Fruit fly (Drosophila melanogaster) whole organism, embryonic: ENCODE results near the gene Hs6st.
A peak's percentile ranks its signal among the peaks of the same experiment; 100 is the strongest.

ENCODE experiments used
- Ada2b ChIP-seq: fragments of 200-800 bp; sonication (Bioruptor generic); IDR thresholded peaks from 2 replicates; pipeline ENCODE4 v1.3.6; 2022; ENCODE audit warnings: missing biosample characterization, missing genetic modification characterization
- CG10209 ChIP-seq: fragments of 200-800 bp; sonication (Bioruptor generic); optimal IDR thresholded peaks from 3 replicates; lab custom pipeline; 2017; ENCODE audit warnings: missing biosample characterization, mild to moderate bottlenecking, missing genetic modification characterization, missing genetic modification reagents
- CG10267 ChIP-seq: fragments of 200-800 bp; sonication (Bioruptor generic); optimal IDR thresholded peaks from 2 replicates; lab custom pipeline; 2018; ENCODE audit warnings: missing biosample characterization, mild to moderate bottlenecking, missing genetic modification characterization, moderate library complexity
- CG10959 ChIP-seq: fragments of 200-800 bp; sonication (Bioruptor generic); IDR thresholded peaks from 2 replicates; pipeline ENCODE4 v1.3.6; 2022; ENCODE audit warnings: missing biosample characterization, missing genetic modification characterization
- CG12071 ChIP-seq: fragments of 200-800 bp; sonication (Bioruptor generic); optimal IDR thresholded peaks from 3 replicates; lab custom pipeline; 2018; ENCODE audit warnings: missing biosample characterization, mild to moderate bottlenecking, missing genetic modification characterization
- CG12219 ChIP-seq: fragments of 200-800 bp; sonication (Bioruptor generic); optimal IDR thresholded peaks from 3 replicates; lab custom pipeline; 2018; ENCODE audit warnings: missing biosample characterization, mild to moderate bottlenecking, missing genetic modification characterization
- CG12942 ChIP-seq: fragments of 200-800 bp; sonication (Bioruptor generic); optimal IDR thresholded peaks from 3 replicates; lab custom pipeline; 2016; ENCODE audit warnings: missing biosample characterization, missing genetic modification characterization
- CG14014 ChIP-seq: fragments of 200-800 bp; sonication (Bioruptor generic); IDR thresholded peaks from 2 replicates; pipeline ENCODE4 v1.3.6; 2022; ENCODE audit warnings: missing biosample characterization, missing genetic modification characterization
- CG16813 ChIP-seq: fragments of 200-800 bp; sonication (Bioruptor generic); IDR thresholded peaks from 3 replicates; pipeline ENCODE4 v1.3.6; 2022; ENCODE audit warnings: missing biosample characterization, missing genetic modification characterization; ENCODE audit not compliant: partially characterized antibody
- CG30403 ChIP-seq: fragments of 200-800 bp; sonication (Bioruptor generic); optimal IDR thresholded peaks from 3 replicates; lab custom pipeline; 2016; ENCODE audit warnings: missing biosample characterization, missing genetic modification characterization
- CG30431 ChIP-seq: fragments of 200-800 bp; sonication (Bioruptor generic); optimal IDR thresholded peaks from 2 replicates; lab custom pipeline; 2017; ENCODE audit warnings: missing biosample characterization, missing genetic modification characterization
- CG31224 ChIP-seq: fragments of 200-800 bp; sonication (Bioruptor generic); IDR thresholded peaks from 2 replicates; pipeline ENCODE4 v1.3.6; 2022; ENCODE audit warnings: missing biosample characterization, missing genetic modification characterization
- CG3163 ChIP-seq: fragments of 200-800 bp; sonication (Bioruptor generic); optimal IDR thresholded peaks from 3 replicates; lab custom pipeline; 2016; ENCODE audit warnings: missing biosample characterization, missing genetic modification characterization
- CG4404 ChIP-seq: fragments of 200-800 bp; sonication (Bioruptor generic); IDR thresholded peaks from 2 replicates; pipeline ENCODE4 v1.3.6; 2022; ENCODE audit warnings: missing biosample characterization, missing genetic modification characterization
- CG6654 ChIP-seq: fragments of 200-800 bp; sonication (Bioruptor generic); optimal IDR thresholded peaks from 2 replicates; lab custom pipeline; 2017; ENCODE audit warnings: missing biosample characterization, mild to moderate bottlenecking, missing genetic modification characterization
- CG8359 ChIP-seq: fragments of 200-800 bp; sonication (Bioruptor generic); optimal IDR thresholded peaks from 2 replicates; lab custom pipeline; 2017; ENCODE audit warnings: missing biosample characterization, mild to moderate bottlenecking, missing genetic modification characterization, borderline replicate concordance
- CG8388 ChIP-seq: fragments of 200-800 bp; sonication (Bioruptor generic); optimal IDR thresholded peaks from 2 replicates; lab custom pipeline; 2019; ENCODE audit warnings: missing biosample characterization, mild to moderate bottlenecking, missing genetic modification characterization, moderate library complexity
- Camta ChIP-seq: fragments of 200-800 bp; sonication (Bioruptor generic); optimal IDR thresholded peaks from 2 replicates; lab custom pipeline; 2016; ENCODE audit warnings: missing biosample characterization, missing genetic modification characterization
- Dek ChIP-seq: fragments of 200-800 bp; sonication (Bioruptor generic); optimal IDR thresholded peaks from 3 replicates; lab custom pipeline; 2019; ENCODE audit warnings: missing biosample characterization, mild to moderate bottlenecking, missing genetic modification characterization, moderate library complexity
- Fer1 ChIP-seq: fragments of 200-800 bp; sonication (Bioruptor generic); optimal IDR thresholded peaks from 2 replicates; lab custom pipeline; 2017; ENCODE audit warnings: missing biosample characterization, mild to moderate bottlenecking, missing genetic modification characterization
- GATAe ChIP-seq: fragments of 200-800 bp; sonication (Bioruptor generic); conservative IDR thresholded peaks from 2 replicates; pipeline ENCODE4 v1.3.6; 2022; ENCODE audit warnings: missing biosample characterization, missing genetic modification characterization
- Kr ChIP-seq: fragments of 200-800 bp; sonication (Bioruptor generic); optimal IDR thresholded peaks from 2 replicates; lab custom pipeline; 2017; ENCODE audit warnings: missing biosample characterization, mild to moderate bottlenecking, missing genetic modification characterization
- Lpt ChIP-seq: fragments of >200 bp; optimal IDR thresholded peaks from 2 replicates; lab custom pipeline; 2018; ENCODE audit warnings: missing biosample characterization, missing genetic modification characterization
- Nf-YC ChIP-seq: fragments of 200-800 bp; optimal IDR thresholded peaks from 3 replicates; lab custom pipeline; 2019; ENCODE audit warnings: missing biosample characterization, mild to moderate bottlenecking, missing genetic modification characterization, moderate library complexity
- Opbp ChIP-seq: fragments of 200-800 bp; sonication (Bioruptor generic); IDR thresholded peaks from 3 replicates; pipeline ENCODE4 v1.3.6; 2022; ENCODE audit warnings: missing biosample characterization, missing genetic modification characterization; ENCODE audit not compliant: partially characterized antibody
- PHDP ChIP-seq: fragments of 200-800 bp; sonication (Bioruptor generic); optimal IDR thresholded peaks from 3 replicates; lab custom pipeline; 2018; ENCODE audit warnings: missing biosample characterization, mild to moderate bottlenecking, missing genetic modification characterization, moderate library complexity
- Pdp1 ChIP-seq, 2 experiments: fragments of 200-800 bp; sonication (Bioruptor generic); optimal IDR thresholded peaks; 3 replicates each; lab custom pipeline; 2016; ENCODE audit warnings: missing biosample characterization in 2 of 2, missing genetic modification characterization in 2 of 2, mild to moderate bottlenecking in 1 of 2, moderate library complexity in 1 of 2
- Ptx1 ChIP-seq: fragments of 200-800 bp; sonication (Bioruptor generic); IDR thresholded peaks from 2 replicates; pipeline ENCODE4 v1.3.6; 2022; ENCODE audit warnings: missing biosample characterization, missing genetic modification characterization
- Ravus ChIP-seq: fragments of 200-800 bp; sonication (Bioruptor generic); IDR thresholded peaks from 2 replicates; pipeline ENCODE4 v1.3.6; 2022; ENCODE audit warnings: missing biosample characterization, missing genetic modification characterization
- TFAM ChIP-seq: fragments of 200-800 bp; sonication (Bioruptor generic); optimal IDR thresholded peaks from 2 replicates; lab custom pipeline; 2017; ENCODE audit warnings: missing biosample characterization, missing genetic modification characterization, inconsistent platforms
- Tbp ChIP-seq: fragments of >200 bp; optimal IDR thresholded peaks from 2 replicates; lab custom pipeline; 2018; ENCODE audit warnings: missing biosample characterization, missing genetic modification characterization
- abd-A ChIP-seq: fragments of 200-800 bp; sonication (Bioruptor generic); optimal IDR thresholded peaks from 3 replicates; lab custom pipeline; 2019; ENCODE audit warnings: missing biosample characterization, mild to moderate bottlenecking, missing genetic modification characterization, moderate library complexity
- al ChIP-seq: fragments of 200-800 bp; sonication (Bioruptor generic); IDR thresholded peaks from 2 replicates; pipeline ENCODE4 v1.3.6; 2022; ENCODE audit warnings: missing biosample characterization, missing genetic modification characterization
- aop ChIP-seq: fragments of 200-800 bp; sonication (Bioruptor generic); IDR thresholded peaks from 2 replicates; pipeline ENCODE4 v1.3.6; 2022; ENCODE audit warnings: missing biosample characterization, missing genetic modification characterization
- ara ChIP-seq: fragments of 200-800 bp; sonication (Bioruptor generic); IDR thresholded peaks from 2 replicates; pipeline ENCODE4 v1.3.6; 2022; ENCODE audit warnings: missing biosample characterization, missing genetic modification characterization
- ase ChIP-seq: fragments of 200-800 bp; sonication (Bioruptor generic); IDR thresholded peaks from 3 replicates; pipeline ENCODE4 v1.3.6; 2022; ENCODE audit warnings: missing biosample characterization, missing genetic modification characterization
- br ChIP-seq: fragments of >200 bp; optimal IDR thresholded peaks from 2 replicates; lab custom pipeline; 2017
- cwo ChIP-seq: fragments of 200-800 bp; sonication (Bioruptor generic); optimal IDR thresholded peaks from 3 replicates; lab custom pipeline; 2017; ENCODE audit warnings: missing biosample characterization, missing genetic modification characterization, mild to moderate bottlenecking, moderate library complexity, missing genetic modification reagents
- danr ChIP-seq: fragments of 200-800 bp; sonication (Bioruptor generic); IDR thresholded peaks from 2 replicates; pipeline ENCODE4 v1.3.6; 2022; ENCODE audit warnings: missing biosample characterization, missing genetic modification characterization
- fd96Cb ChIP-seq: fragments of 200-800 bp; sonication (Bioruptor generic); optimal IDR thresholded peaks from 2 replicates; lab custom pipeline; 2018; ENCODE audit warnings: missing biosample characterization, mild to moderate bottlenecking, missing genetic modification characterization, moderate library complexity
- hth ChIP-seq: fragments of >200 bp; optimal IDR thresholded peaks from 2 replicates; lab custom pipeline; 2017; ENCODE audit warnings: inconsistent platforms
- maf-S ChIP-seq: fragments of 200-800 bp; sonication (Bioruptor generic); optimal IDR thresholded peaks from 2 replicates; lab custom pipeline; 2016; ENCODE audit warnings: missing biosample characterization, missing genetic modification characterization
- nerfin-1 ChIP-seq: fragments of 200-800 bp; sonication (Bioruptor generic); optimal IDR thresholded peaks from 3 replicates; lab custom pipeline; 2019; ENCODE audit warnings: missing biosample characterization, mild to moderate bottlenecking, missing genetic modification characterization, moderate library complexity
- psq ChIP-seq: fragments of 200-800 bp; sonication (Bioruptor generic); optimal IDR thresholded peaks from 2 replicates; lab custom pipeline; 2017; ENCODE audit warnings: missing biosample characterization, missing genetic modification characterization
- schlank ChIP-seq: fragments of 200-800 bp; sonication (Bioruptor generic); optimal IDR thresholded peaks from 2 replicates; lab custom pipeline; 2018; ENCODE audit warnings: missing biosample characterization, mild to moderate bottlenecking, missing genetic modification characterization
- slou ChIP-seq: fragments of 200-800 bp; sonication (Bioruptor generic); optimal IDR thresholded peaks from 3 replicates; lab custom pipeline; 2016; ENCODE audit warnings: missing biosample characterization, missing genetic modification characterization
- slp2 ChIP-seq: fragments of 200-800 bp; sonication (Bioruptor generic); optimal IDR thresholded peaks from 2 replicates; lab custom pipeline; 2016; ENCODE audit warnings: missing biosample characterization, missing genetic modification characterization
- sna ChIP-seq: fragments of 200-800 bp; sonication (Bioruptor generic); IDR thresholded peaks from 2 replicates; pipeline ENCODE4 v1.3.6; 2022; ENCODE audit warnings: missing biosample characterization, missing genetic modification characterization; ENCODE audit not compliant: partially characterized antibody
- tna ChIP-seq: fragments of 200-800 bp; sonication (Bioruptor generic); IDR thresholded peaks from 2 replicates; pipeline ENCODE4 v1.3.6; 2022; ENCODE audit warnings: missing biosample characterization, missing genetic modification characterization; ENCODE audit not compliant: partially characterized antibody
- vnd ChIP-seq: fragments of 200-800 bp; sonication (Bioruptor generic); IDR thresholded peaks from 3 replicates; pipeline ENCODE4 v1.3.6; 2022; ENCODE audit warnings: missing biosample characterization, missing genetic modification characterization; ENCODE audit not compliant: partially characterized antibody
- zen2 ChIP-seq: fragments of 200-800 bp; sonication (Bioruptor generic); IDR thresholded peaks from 3 replicates; pipeline ENCODE4 v1.3.6; 2022; ENCODE audit warnings: missing biosample characterization, missing genetic modification characterization; ENCODE audit not compliant: partially characterized antibody

Gene Hs6st

DNA sequence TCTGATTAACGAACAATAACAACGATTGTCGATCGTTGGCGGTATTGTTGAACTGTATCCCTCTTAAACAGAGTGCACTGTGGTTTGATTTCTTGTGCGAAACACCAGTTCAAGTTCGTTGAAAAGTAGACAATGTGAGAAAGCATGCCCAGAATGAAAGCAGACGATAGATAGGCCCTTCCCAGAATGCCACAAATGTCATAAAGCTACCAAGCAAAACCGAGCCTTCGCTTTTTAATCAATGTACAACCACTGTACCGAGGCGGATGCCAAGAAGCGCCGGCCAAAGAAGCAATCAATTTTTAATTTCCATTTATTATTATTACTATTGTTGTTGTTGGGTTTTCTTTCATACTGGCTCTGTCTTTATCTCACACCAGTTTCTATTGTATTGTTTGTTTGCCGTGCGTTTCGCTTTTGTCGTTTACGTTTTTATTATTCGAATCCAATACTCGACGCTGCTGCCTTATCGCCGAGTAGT, 99.4 kb downstream of the Hs6st start (continued):
- TF ChIP-seq vnd (no peak), TFAM (GFP tag; lab: Kevin White, UChicago) (no peak), slou (GFP tag; lab: Kevin White, UChicago) (no peak), CG6654 (peak; percentile 46), hth (lab: Kevin White, UChicago) (no peak), abd-A (no peak), CG3163 (GFP tag; lab: Kevin White, UChicago) (peak; percentile 54), GATAe (GFP tag; lab: Robert Waterston, UW) (peak; percentile 38; the same call in 1 of the 2 replicates), zen2 (no peak), CG12219 (GFP tag; lab: Kevin White, UChicago) (peak; percentile 87), CG8388 (GFP tag; lab: Kevin White, UChicago) (peak; percentile 73), Dek (tag; lab: Kevin White, UChicago) (peak; percentile 74), ase (GFP tag; lab: Robert Waterston, UW) (peak; percentile 84), CG8359 (peak; percentile 56), Ada2b (GFP tag; lab: Robert Waterston, UW) (peak; percentile 90), al (GFP tag; lab: Robert Waterston, UW) (peak; percentile 72), CG16813 (GFP tag; lab: Robert Waterston, UW) (no peak), maf-S (GFP tag; lab: Kevin White, UChicago) (peak; percentile 76), CG10209 (GFP tag; lab: Kevin White, UChicago) (peak; percentile 83), danr (GFP tag; lab: Robert Waterston, UW) (peak; percentile 25; the same call in 1 of the 2 replicates), aop (GFP tag; lab: Robert Waterston, UW) (no peak), br (lab: Kevin White, UChicago) (no peak), Tbp (GFP tag; lab: Kevin White, UChicago) (no peak), CG10267 (peak; percentile 52), ara (GFP tag; lab: Robert Waterston, UW) (peak; percentile 82), schlank (peak; percentile 49), fd96Cb (peak; percentile 78), CG31224 (GFP tag; lab: Robert Waterston, UW) (peak; percentile 79), Opbp (GFP tag; lab: Robert Waterston, UW) (no peak; the same call in 2 of the 3 replicates), tna (GFP tag; lab: Robert Waterston, UW) (no peak), sna (GFP tag; lab: Robert Waterston, UW) (no peak)

DNA sequence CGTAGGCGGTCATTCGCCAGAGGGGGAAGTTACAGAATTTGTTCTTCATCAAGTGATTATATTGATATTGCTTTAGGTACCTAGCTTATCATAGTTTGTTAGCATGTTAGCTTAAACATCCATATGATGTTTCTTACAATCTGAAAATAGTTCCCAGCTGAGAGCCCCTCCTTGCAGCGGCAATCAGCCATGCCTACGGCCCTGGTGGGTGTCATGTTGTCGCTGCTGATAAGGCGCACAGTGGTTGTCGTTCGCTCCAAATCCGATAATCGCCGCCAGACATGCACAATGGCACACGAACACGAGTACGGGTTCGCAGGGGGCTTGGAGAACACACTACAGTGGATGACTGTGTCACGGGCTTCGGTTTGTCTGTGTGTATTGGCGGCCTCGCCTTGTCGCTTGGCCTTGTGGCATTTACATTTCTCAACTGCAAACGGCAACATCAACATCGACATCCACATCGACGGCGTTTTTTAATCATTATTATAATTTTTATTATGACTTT, 102.3 kb downstream of the Hs6st start:
- TF ChIP-seq Lpt (GFP tag; lab: Kevin White, UChicago) (no peak), Nf-YC (tag; lab: Kevin White, UChicago) (peak; percentile 64), Ptx1 (GFP tag; lab: Robert Waterston, UW) (peak; percentile 90), slp2 (GFP tag; lab: Kevin White, UChicago) (peak; percentile 48), Kr (GFP tag; lab: Kevin White, UChicago) (no peak), CG10959 (GFP tag; lab: Robert Waterston, UW) (peak; percentile 29; the same call in 1 of the 2 replicates), psq (GFP tag; lab: Kevin White, UChicago) (no peak), CG12942 (peak; percentile 65), Pdp1 (GFP tag; optimal IDR thresholded peaks at IDR 0.05; lab: Kevin White, UChicago) (peak; percentile 65 to 74), CG12071 (peak; percentile 78), Opbp (GFP tag; lab: Robert Waterston, UW) (no peak), CG14014 (GFP tag; lab: Robert Waterston, UW) (peak; percentile 85), CG4404 (GFP tag; lab: Robert Waterston, UW) (peak; percentile 66), PHDP (tag; lab: Kevin White, UChicago) (peak; percentile 81), nerfin-1 (tag; lab: Kevin White, UChicago) (peak; percentile 48), cwo (GFP tag; lab: Kevin White, UChicago) (peak; percentile 85), Fer1 (GFP tag; lab: Kevin White, UChicago) (peak; percentile 90), CG30403 (GFP tag; lab: Kevin White, UChicago) (peak; percentile 77), CG30431 (GFP tag; lab: Kevin White, UChicago) (peak; percentile 54), Camta (GFP tag; lab: Kevin White, UChicago) (peak; percentile 66), Ravus (GFP tag; lab: Robert Waterston, UW) (no peak; the same call in 1 of the 2 replicates)
